Worm (Caenorhabditis elegans): Measurements from ENCODE around the gene par-1.

- TF ChIP-seq ceh-48 (tag; optimal IDR thresholded peaks at IDR 0.05) (no peak), fkh-6 (tag; optimal IDR thresholded peaks at IDR 0.05) (no peak), ama-1 (optimal IDR thresholded peaks at IDR 0.05) (no peak), unc-86 (tag; optimal IDR thresholded peaks at IDR 0.05) (no peak), lin-11 (tag; optimal IDR thresholded peaks at IDR 0.05) (no peak), nhr-11 (tag; optimal IDR thresholded peaks at IDR 0.05) (no peak), K09A11.1 (tag; optimal IDR thresholded peaks at IDR 0.05; ENCODE audit: insufficient read depth) (no peak), hlh-15 (tag; optimal IDR thresholded peaks at IDR 0.05) (no peak), ceh-30 (tag; optimal IDR thresholded peaks at IDR 0.05) (no peak), fkh-10 (GFP tag; optimal IDR thresholded peaks at IDR 0.05) (no peak), fax-1 (tag; optimal IDR thresholded peaks at IDR 0.05) (no peak), ref-2 (tag; optimal IDR thresholded peaks at IDR 0.05) (no peak), sdc-2 (tag; optimal IDR thresholded peaks at IDR 0.05) (no peak), unc-42 (tag; optimal IDR thresholded peaks at IDR 0.05) (no peak)
Measured at ce11 chrV:14134757-14135441, 10.3 kb downstream of the par-1 start.
